Worm (Caenorhabditis elegans): ENCODE data around the gene T05A10.6.
A peak's percentile ranks its signal among the peaks of the same experiment; 100 is the strongest.

- TF ChIP-seq che-1 (tag; optimal IDR thresholded peaks at IDR 0.05): no peak
- TF ChIP-seq ceh-9 (tag; optimal IDR thresholded peaks at IDR 0.05): no peak
- TF ChIP-seq ets-4 (tag; optimal IDR thresholded peaks at IDR 0.05): no peak
- no peak for TF ChIP-seq ama-1 (optimal IDR thresholded peaks at IDR 0.05)
- no peak for TF ChIP-seq ztf-16 (tag; optimal IDR thresholded peaks at IDR 0.05)
- no peak for TF ChIP-seq pha-4 (tag; optimal IDR thresholded peaks at IDR 0.05)
- TF ChIP-seq ceh-24 (tag; optimal IDR thresholded peaks at IDR 0.05): no peak
- TF ChIP-seq gmeb-2 (tag; optimal IDR thresholded peaks at IDR 0.05): no peak
- TF ChIP-seq sox-4 (tag; optimal IDR thresholded peaks at IDR 0.05): no peak
- peak; percentile 43 for TF ChIP-seq pqm-1 (tag; optimal IDR thresholded peaks at IDR 0.05)
- TF ChIP-seq syd-9 (tag; optimal IDR thresholded peaks at IDR 0.05): no peak
- TF ChIP-seq tbx-2 (tag; optimal IDR thresholded peaks at IDR 0.05): peak; percentile 76
- no peak for TF ChIP-seq lim-6 (tag; optimal IDR thresholded peaks at IDR 0.05)
- TF ChIP-seq ceh-19 (GFP tag; optimal IDR thresholded peaks at IDR 0.05): no peak
These were observed 23.5 kb downstream of the T05A10.6 start for ce11 chrX:10770988-10771496.

All from whole organism, late embryonic.